Comparison of ENCODE assay signal across 5 worm cellular contexts in the genomic region with DNA sequence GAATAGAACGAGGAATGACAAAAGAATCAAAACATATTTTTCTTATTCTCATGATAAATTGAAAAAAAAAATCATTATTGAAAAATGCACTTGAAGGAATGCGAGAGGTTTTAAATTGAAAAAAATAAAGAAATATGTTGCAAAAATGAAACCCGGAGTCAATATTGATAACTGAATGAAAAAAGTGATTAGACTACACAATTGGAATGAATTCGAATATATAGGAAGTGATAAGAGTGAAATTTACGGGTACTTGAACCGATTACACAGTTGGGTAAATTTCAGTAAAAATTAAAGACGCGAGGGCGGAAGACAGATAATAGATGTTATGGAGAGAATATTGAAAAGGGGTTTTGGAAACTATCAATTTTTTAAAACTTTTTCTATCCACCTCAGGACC.
A peak's percentile ranks its signal among the peaks of the same experiment; 100 is the strongest.
TF ChIP-seq lines count a peak whose summit lies in the region.

No protein-coding gene starts in this region.

TF ChIP-seq in whole organism, L1 larva, 84 proteins besides CTCF, POLR2A, EP300 and RAD21:
- TF ChIP-seq elt-2 (tag; optimal IDR thresholded peaks at IDR 0.05; lab: Kevin White, UChicago) (peak; percentile 68), jun-1 (tag; optimal IDR thresholded peaks at IDR 0.05; lab: Kevin White, UChicago) (no peak)
TF ChIP-seq in whole organism, L1 larva: peak in this region for 1.

TF ChIP-seq in whole organism, L2 larva, 48 proteins besides CTCF, POLR2A, EP300 and RAD21:
- peak; percentile 73 for TF ChIP-seq fos-1 (tag; optimal IDR thresholded peaks at IDR 0.05; lab: Kevin White, UChicago)
- no peak for TF ChIP-seq R02D3.7 (tag; optimal IDR thresholded peaks at IDR 0.05; lab: Kevin White, UChicago)

TF ChIP-seq in whole organism, L3 larva, 47 proteins besides CTCF, POLR2A, EP300 and RAD21:
- TF ChIP-seq nhr-43 (tag; optimal IDR thresholded peaks at IDR 0.05; lab: Kevin White, UChicago; ENCODE audit: poor library complexity, severe bottlenecking): no peak
- no peak for TF ChIP-seq ZK546.5 (tag; optimal IDR thresholded peaks at IDR 0.05; lab: Kevin White, UChicago)
- TF ChIP-seq jun-1 (tag; optimal IDR thresholded peaks at IDR 0.05; lab: Kevin White, UChicago): peak; percentile 46
- no peak for TF ChIP-seq egl-5 (tag; optimal IDR thresholded peaks at IDR 0.05; lab: Kevin White, UChicago)
- peak; percentile 57 for TF ChIP-seq pqm-1 (tag; optimal IDR thresholded peaks at IDR 0.05; lab: Kevin White, UChicago)
- TF ChIP-seq eor-1 (tag; optimal IDR thresholded peaks at IDR 0.05; lab: Kevin White, UChicago): no peak
- TF ChIP-seq elt-2 (tag; optimal IDR thresholded peaks at IDR 0.05; lab: Kevin White, UChicago): peak; percentile 86
- TF ChIP-seq ceh-16 (tag; optimal IDR thresholded peaks at IDR 0.05; lab: Kevin White, UChicago): no peak
- peak; percentile 44 for TF ChIP-seq pha-4 (tag; optimal IDR thresholded peaks at IDR 0.05; lab: Kevin White, UChicago)

TF ChIP-seq in whole organism, L4 larva, 104 proteins besides CTCF, POLR2A, EP300 and RAD21:
- TF ChIP-seq pqm-1 (tag; optimal IDR thresholded peaks at IDR 0.05; lab: Kevin White, UChicago) (peak; percentile 81), nhr-28 (tag; optimal IDR thresholded peaks at IDR 0.05; lab: Kevin White, UChicago) (peak; percentile 72), daf-16 (GFP tag; optimal IDR thresholded peaks at IDR 0.05; lab: Kevin White, UChicago) (no peak), daf-16 (tag; optimal IDR thresholded peaks at IDR 0.05; lab: Kevin White, UChicago) (peak; percentile 39), lin-13 (GFP tag; optimal IDR thresholded peaks at IDR 0.05; lab: Kevin White, UChicago) (no peak)

TF ChIP-seq in whole organism, young adult, 124 proteins besides CTCF, POLR2A, EP300 and RAD21:
- TF ChIP-seq F57C9.4 (tag; optimal IDR thresholded peaks at IDR 0.05; lab: Kevin White, UChicago): no peak
- peak; percentile 28 for TF ChIP-seq nhr-80 (tag; optimal IDR thresholded peaks at IDR 0.05; lab: Kevin White, UChicago)
